Worm (Caenorhabditis elegans): Measurements from ENCODE around the gene C16D9.3.

C16D9.3 gene

DNA sequence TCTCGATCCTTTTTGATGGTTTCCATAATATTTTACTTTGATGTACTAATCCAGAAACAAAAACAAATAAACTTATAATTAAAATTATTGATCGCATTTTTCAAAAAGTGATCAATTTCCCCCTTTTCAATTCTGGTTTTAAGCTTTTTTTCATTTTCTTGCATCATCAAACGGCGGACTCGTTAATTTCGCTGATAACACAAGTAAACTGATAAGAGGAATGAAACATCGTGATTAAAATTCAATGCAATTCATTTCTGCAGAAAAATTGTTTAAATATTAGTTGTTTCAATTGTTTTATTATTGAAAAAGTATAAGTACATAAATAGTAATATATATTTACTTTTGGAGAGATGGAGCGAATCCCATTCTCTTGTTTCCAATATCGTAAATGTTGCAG, 27.4 kb upstream of the C16D9.3 start:
- TF ChIP-seq flh-1 (GFP tag; optimal IDR thresholded peaks at IDR 0.05) (no peak), ces-1 (GFP tag; optimal IDR thresholded peaks at IDR 0.05) (no peak), ceh-83 (GFP tag; optimal IDR thresholded peaks at IDR 0.05) (no peak), M03D4.4 (tag; optimal IDR thresholded peaks at IDR 0.05) (no peak), bed-3 (GFP tag; optimal IDR thresholded peaks at IDR 0.05) (no peak), lsy-2 (tag; optimal IDR thresholded peaks at IDR 0.05) (no peak), nhr-76 (tag; optimal IDR thresholded peaks at IDR 0.05) (no peak), unc-39 (tag; optimal IDR thresholded peaks at IDR 0.05) (no peak), ceh-39 (tag; optimal IDR thresholded peaks at IDR 0.05) (no peak), nhr-2 (tag; optimal IDR thresholded peaks at IDR 0.05) (no peak), ceh-43 (GFP tag; optimal IDR thresholded peaks at IDR 0.05) (no peak), zip-8 (tag; optimal IDR thresholded peaks at IDR 0.05) (no peak), sptf-1 (tag; optimal IDR thresholded peaks at IDR 0.05) (no peak), drap-1 (GFP tag; optimal IDR thresholded peaks at IDR 0.05) (no peak)

DNA sequence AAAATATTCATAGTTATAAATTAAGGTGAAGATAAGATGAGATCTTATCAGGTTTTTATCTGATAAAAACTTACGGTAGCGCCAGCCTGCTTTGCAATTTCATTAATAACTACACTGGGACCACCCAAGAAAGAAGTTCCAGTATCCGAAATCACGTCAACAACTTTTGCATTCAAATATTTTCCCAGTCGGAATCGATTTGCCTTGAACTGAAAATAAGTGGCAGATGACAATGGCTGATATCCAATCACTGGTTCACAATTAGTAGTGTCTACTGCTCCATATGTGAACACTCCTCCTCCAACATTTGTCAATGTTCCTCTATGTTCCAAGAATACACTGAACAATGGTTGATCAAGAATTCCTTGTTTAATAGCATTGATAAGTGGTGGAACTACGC, 26.4 kb upstream of the C16D9.3 start, which contains the start of gene F21F8.5:
Gene F21F8.5 (minus strand): TSS at position 101 of the 400 bp plus-strand sequence.
- no peak for TF ChIP-seq lsy-2 (tag; optimal IDR thresholded peaks at IDR 0.05)
- TF ChIP-seq M03D4.4 (tag; optimal IDR thresholded peaks at IDR 0.05): no peak
- TF ChIP-seq ham-2 (GFP tag; optimal IDR thresholded peaks at IDR 0.05): no peak
- no peak for TF ChIP-seq sptf-1 (tag; optimal IDR thresholded peaks at IDR 0.05)
- no peak for TF ChIP-seq ces-1 (GFP tag; optimal IDR thresholded peaks at IDR 0.05)
- TF ChIP-seq unc-120 (tag; optimal IDR thresholded peaks at IDR 0.05; ENCODE audit: poor library complexity, severe bottlenecking): no peak
- TF ChIP-seq snpc-4 (tag; optimal IDR thresholded peaks at IDR 0.05): no peak
- no peak for TF ChIP-seq cnd-1 (tag; optimal IDR thresholded peaks at IDR 0.05)

DNA sequence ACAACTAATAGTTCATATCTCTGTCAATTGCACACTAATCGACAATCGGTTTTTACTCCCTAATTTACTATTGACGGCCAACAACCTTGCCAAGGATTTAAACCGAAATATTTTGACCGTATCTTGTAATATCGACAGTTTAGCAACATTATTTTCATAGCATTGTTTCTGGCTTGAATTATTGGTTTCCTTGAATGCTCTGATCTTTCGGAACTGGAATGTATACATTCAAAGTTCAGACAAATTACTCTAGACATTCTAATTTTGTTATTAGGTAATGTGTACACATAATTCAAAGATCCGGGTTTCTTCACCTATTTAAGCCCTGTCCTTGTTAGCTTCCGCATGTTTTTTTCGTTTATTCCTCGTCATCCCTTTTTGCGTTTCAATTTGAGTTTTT, 24.1 kb upstream of the C16D9.3 start, which contains the start of gene C16D9.9:
Gene C16D9.9 (plus strand): TSS at position 301 of the 400 bp plus-strand sequence.
- TF ChIP-seq nhr-237 (tag; optimal IDR thresholded peaks at IDR 0.05) (no peak), flh-1 (GFP tag; optimal IDR thresholded peaks at IDR 0.05) (no peak), sptf-1 (tag; optimal IDR thresholded peaks at IDR 0.05) (no peak), hlh-1 (tag; optimal IDR thresholded peaks at IDR 0.05) (no peak), tbx-8 (GFP tag; optimal IDR thresholded peaks at IDR 0.05) (no peak)

DNA sequence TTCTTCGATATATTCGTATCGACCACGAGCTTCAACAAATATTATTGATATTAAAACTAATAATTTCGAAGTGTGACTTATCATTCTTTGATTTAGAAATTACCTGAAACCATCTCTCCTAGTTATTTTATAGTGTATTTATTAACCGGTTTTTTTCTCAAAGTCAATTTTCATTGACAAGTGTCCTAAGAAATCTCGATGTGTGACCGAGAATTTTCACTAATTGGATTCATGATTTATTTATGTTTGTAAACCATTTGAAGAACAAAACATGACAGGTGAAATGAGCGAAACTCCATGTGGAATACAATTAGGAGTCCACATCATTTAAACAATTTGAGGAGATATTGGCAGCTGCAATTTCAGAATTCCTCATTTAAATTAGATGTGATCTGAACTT, 23.6 kb upstream of the C16D9.3 start, which contains the start of gene C16D9.8:
Gene C16D9.8 (minus strand): TSS at position 101 of the 400 bp plus-strand sequence.
- no peak for TF ChIP-seq mls-2 (tag; optimal IDR thresholded peaks at IDR 0.05)
- TF ChIP-seq ces-1 (GFP tag; optimal IDR thresholded peaks at IDR 0.05): no peak
- no peak for TF ChIP-seq mab-5 (tag; optimal IDR thresholded peaks at IDR 0.05)
- no peak for TF ChIP-seq sptf-1 (tag; optimal IDR thresholded peaks at IDR 0.05)
- no peak for TF ChIP-seq blmp-1 (tag; optimal IDR thresholded peaks at IDR 0.05)
- TF ChIP-seq drap-1 (GFP tag; optimal IDR thresholded peaks at IDR 0.05): no peak
- TF ChIP-seq tbx-8 (GFP tag; optimal IDR thresholded peaks at IDR 0.05): no peak
- TF ChIP-seq lin-13 (tag; optimal IDR thresholded peaks at IDR 0.05): no peak

DNA sequence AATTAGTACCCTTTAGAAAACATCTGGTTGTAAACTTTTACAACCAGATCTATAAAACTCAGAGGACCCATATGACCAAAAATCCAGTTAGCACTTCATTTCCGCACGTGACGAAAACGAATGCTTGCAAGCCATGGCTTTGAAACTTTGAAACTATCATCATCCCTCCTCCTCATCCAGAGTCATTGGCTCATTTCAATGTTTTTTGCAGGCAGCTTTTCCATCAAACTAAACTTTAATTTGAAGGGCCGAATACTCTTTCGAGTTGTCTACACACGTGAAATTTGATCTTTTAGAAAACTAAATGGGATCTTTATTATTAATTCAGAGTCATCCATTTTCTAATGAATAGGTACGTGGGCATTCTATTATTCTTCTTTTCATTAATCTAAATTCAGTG, 22.4 kb upstream of the C16D9.3 start:
- no peak for TF ChIP-seq lsy-2 (tag; optimal IDR thresholded peaks at IDR 0.05)
- no peak for TF ChIP-seq nhr-237 (tag; optimal IDR thresholded peaks at IDR 0.05)
- no peak for TF ChIP-seq mep-1 (tag; optimal IDR thresholded peaks at IDR 0.05)
- TF ChIP-seq bed-3 (GFP tag; optimal IDR thresholded peaks at IDR 0.05): no peak
- TF ChIP-seq nhr-76 (tag; optimal IDR thresholded peaks at IDR 0.05): no peak
- no peak for TF ChIP-seq sptf-1 (tag; optimal IDR thresholded peaks at IDR 0.05)
- no peak for TF ChIP-seq unc-39 (tag; optimal IDR thresholded peaks at IDR 0.05)
- TF ChIP-seq flh-1 (GFP tag; optimal IDR thresholded peaks at IDR 0.05): no peak
- TF ChIP-seq ham-2 (GFP tag; optimal IDR thresholded peaks at IDR 0.05): no peak
- TF ChIP-seq M03D4.4 (tag; optimal IDR thresholded peaks at IDR 0.05): no peak
- no peak for TF ChIP-seq ztf-11 (tag; optimal IDR thresholded peaks at IDR 0.05)

DNA sequence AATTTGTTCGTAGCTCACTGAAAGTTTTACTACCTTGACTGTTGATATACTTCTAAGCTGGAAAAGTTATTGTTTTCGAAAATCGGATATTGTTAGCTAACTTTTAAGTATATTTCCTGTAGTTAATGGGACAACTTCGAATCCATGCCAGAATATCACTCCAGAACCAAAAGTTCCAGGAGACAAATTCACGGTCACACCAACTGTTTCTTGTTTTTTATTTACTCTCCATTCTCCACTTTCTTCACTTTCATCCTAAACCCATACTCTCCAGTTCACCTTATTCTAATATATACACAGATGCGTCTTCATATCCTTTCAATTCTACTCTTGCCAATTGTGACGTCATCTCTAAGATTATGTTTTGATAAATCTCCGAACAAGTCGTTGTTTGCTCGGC, 19.2 kb upstream of the C16D9.3 start, which contains the start of gene C16D9.1:
Gene C16D9.1 (plus strand): TSS at position 301 of the 400 bp plus-strand sequence.
- TF ChIP-seq ces-1 (GFP tag; optimal IDR thresholded peaks at IDR 0.05) (no peak), ztf-11 (tag; optimal IDR thresholded peaks at IDR 0.05) (no peak), lsy-2 (tag; optimal IDR thresholded peaks at IDR 0.05) (no peak), mab-5 (tag; optimal IDR thresholded peaks at IDR 0.05) (no peak), unc-39 (tag; optimal IDR thresholded peaks at IDR 0.05) (no peak), hlh-1 (tag; optimal IDR thresholded peaks at IDR 0.05) (no peak), nhr-2 (tag; optimal IDR thresholded peaks at IDR 0.05) (no peak), ham-2 (GFP tag; optimal IDR thresholded peaks at IDR 0.05) (no peak), ceh-83 (GFP tag; optimal IDR thresholded peaks at IDR 0.05) (no peak), nhr-28 (tag; optimal IDR thresholded peaks at IDR 0.05) (no peak), pha-4 (tag; optimal IDR thresholded peaks at IDR 0.05) (no peak), elt-1 (tag; optimal IDR thresholded peaks at IDR 0.05; ENCODE audit: borderline replicate concordance, insufficient read depth) (no peak)

All from whole organism, mixed stage, embryonic.